Fruit fly (Drosophila melanogaster) Kc167 (cell line): Measurements from ENCODE around the gene RhoGAPp190.

Experiments
- Myc ChIP-seq: fragments of >200 bp; optimal IDR thresholded peaks from 2 replicates; lab custom pipeline; 2017; ENCODE audit warnings: missing external identifiers
- Sin3A ChIP-seq: fragments of >200 bp; optimal IDR thresholded peaks from 2 replicates; lab custom pipeline; 2018; ENCODE audit warnings: missing external identifiers
- h ChIP-seq: fragments of >200 bp; optimal IDR thresholded peaks from 3 replicates; lab custom pipeline; 2018; ENCODE audit warnings: missing external identifiers
- insv ChIP-seq: fragments of >200 bp; optimal IDR thresholded peaks from 3 replicates; lab custom pipeline; 2018; ENCODE audit warnings: missing external identifiers
- psq ChIP-seq: fragments of >200 bp; optimal IDR thresholded peaks from 2 replicates; lab custom pipeline; 2017; ENCODE audit warnings: missing external identifiers
- ttk ChIP-seq: sonication (Bioruptor generic); optimal IDR thresholded peaks from 2 replicates; lab custom pipeline; 2017; ENCODE audit warnings: missing external identifiers

The RhoGAPp190 gene

DNA sequence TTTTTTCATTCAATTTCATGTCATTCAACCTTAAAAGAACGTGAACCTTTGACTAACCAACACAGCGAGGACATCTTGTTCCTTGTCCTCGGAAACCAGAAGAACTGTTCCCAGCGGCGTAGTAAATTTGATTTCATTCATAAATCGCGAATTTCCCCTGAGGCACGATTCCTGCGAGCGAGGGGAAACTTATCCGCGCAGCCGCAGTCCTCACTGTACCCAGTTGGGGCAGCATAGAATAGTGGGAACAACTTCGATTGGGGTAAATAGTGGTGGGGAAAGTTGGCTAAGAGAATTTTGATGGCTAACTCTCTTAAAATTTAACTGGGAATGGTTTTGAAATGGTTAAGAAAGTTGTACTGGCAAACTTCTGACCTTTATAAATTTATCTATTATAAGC lies 40.9 kb downstream of the RhoGAPp190 start:
- TF ChIP-seq Myc (lab: Kevin White, UChicago) = no peak
- TF ChIP-seq psq (lab: Kevin White, UChicago) = no peak
- no peak for TF ChIP-seq insv (lab: Kevin White, UChicago)
- TF ChIP-seq Sin3A (lab: Kevin White, UChicago) = no peak
- TF ChIP-seq h (lab: Kevin White, UChicago) = no peak
- TF ChIP-seq ttk (lab: Kevin White, UChicago) = no peak

dm6 chrX:17602466-17602865 lies 49.9 kb downstream of the RhoGAPp190 start:
- TF ChIP-seq h (lab: Kevin White, UChicago) (no peak), Sin3A (lab: Kevin White, UChicago) (no peak), psq (lab: Kevin White, UChicago) (no peak), ttk (lab: Kevin White, UChicago) (no peak), Myc (lab: Kevin White, UChicago) (no peak), insv (lab: Kevin White, UChicago) (no peak)

DNA sequence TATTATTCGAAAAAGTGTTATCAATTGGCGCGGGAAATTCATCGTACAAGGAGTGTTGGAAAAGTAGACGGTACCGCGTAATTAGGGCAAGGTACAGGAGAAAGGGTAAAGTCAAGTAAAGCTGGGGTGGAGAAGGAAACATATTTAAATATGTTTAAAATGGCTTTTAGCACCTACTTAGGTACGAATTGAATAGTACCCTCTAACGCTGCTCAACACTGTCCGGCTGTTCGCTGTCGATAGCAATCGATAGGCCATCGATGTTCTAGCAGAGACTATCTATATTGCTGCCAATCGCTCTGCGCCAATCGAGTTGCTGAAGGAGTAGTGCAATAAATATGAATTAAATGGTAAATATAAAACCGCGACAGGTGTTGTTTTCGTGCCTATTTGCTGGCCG lies 53.0 kb downstream of the RhoGAPp190 start, which contains the start of gene X11L:
Gene X11L, plus strand, starts transcription at position 279 of the 400 bp plus-strand sequence.
- TF ChIP-seq ttk (lab: Kevin White, UChicago) (no peak), Myc (lab: Kevin White, UChicago) (no peak)

dm6 chrX:17597622-17598021 lies 54.7 kb downstream of the RhoGAPp190 start:
- no peak for TF ChIP-seq insv (lab: Kevin White, UChicago)
- TF ChIP-seq h (lab: Kevin White, UChicago) = no peak
- no peak for TF ChIP-seq Myc (lab: Kevin White, UChicago)
- no peak for TF ChIP-seq ttk (lab: Kevin White, UChicago)
- no peak for TF ChIP-seq Sin3A (lab: Kevin White, UChicago)
- no peak for TF ChIP-seq psq (lab: Kevin White, UChicago)

DNA sequence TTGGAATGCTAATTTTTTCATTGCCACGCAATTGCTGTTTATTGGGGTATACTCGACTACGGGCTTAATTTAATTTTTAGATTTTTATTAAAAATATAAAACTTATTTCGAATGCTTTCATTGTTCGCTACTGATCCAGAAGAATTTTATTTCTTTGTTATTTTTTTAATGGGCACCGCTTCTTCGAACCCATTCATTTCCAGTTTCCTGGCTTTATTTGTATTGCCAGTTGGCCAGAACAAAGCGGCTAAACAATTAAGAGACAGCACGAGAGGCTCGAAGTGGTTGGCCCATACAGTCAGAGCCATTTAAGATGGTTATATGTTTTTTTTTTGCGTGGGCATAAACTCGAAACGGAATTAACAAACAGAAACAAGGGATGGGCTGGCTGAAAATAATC lies 56.5 kb downstream of the RhoGAPp190 start:
- TF ChIP-seq ttk (lab: Kevin White, UChicago) = no peak
- TF ChIP-seq h (lab: Kevin White, UChicago) = no peak
- TF ChIP-seq Sin3A (lab: Kevin White, UChicago) = no peak
- TF ChIP-seq Myc (lab: Kevin White, UChicago) = no peak
- no peak for TF ChIP-seq psq (lab: Kevin White, UChicago)
- TF ChIP-seq insv (lab: Kevin White, UChicago) = no peak

dm6 chrX:17594745-17595144 lies 57.6 kb downstream of the RhoGAPp190 start:
- TF ChIP-seq h (lab: Kevin White, UChicago) (no peak), ttk (lab: Kevin White, UChicago) (no peak), psq (lab: Kevin White, UChicago) (no peak), Myc (lab: Kevin White, UChicago) (no peak), Sin3A (lab: Kevin White, UChicago) (no peak), insv (lab: Kevin White, UChicago) (no peak)
